Fruit fly (Drosophila melanogaster): Measurements from ENCODE around the gene Muc96D.

- no peak for TF ChIP-seq CG8478 (optimal IDR thresholded peaks at IDR 0.05)
- TF ChIP-seq CTCF (optimal IDR thresholded peaks at IDR 0.05), result no peak
Observed at dm6 chr3R:25357985-25358384, 42.5 kb downstream of the Muc96D start, which contains the start of gene ND-49L.
